Fruit fly (Drosophila melanogaster) whole organism, embryonic: ENCODE data around the gene RpL23A.

Experiments
- Atf-2 ChIP-seq: fragments of 200-800 bp; sonication (Bioruptor generic); optimal IDR thresholded peaks from 2 replicates; lab custom pipeline; 2016; ENCODE audit warnings: missing biosample characterization, missing genetic modification characterization
- CG10321 ChIP-seq: fragments of 200-800 bp; sonication (Bioruptor generic); IDR thresholded peaks from 2 replicates; pipeline ENCODE4 v1.3.6; 2022; ENCODE audit warnings: missing biosample characterization, missing genetic modification characterization
- CG11504 ChIP-seq: fragments of 200-800 bp; sonication (Bioruptor generic); optimal IDR thresholded peaks from 3 replicates; lab custom pipeline; 2019; ENCODE audit warnings: missing biosample characterization, mild to moderate bottlenecking, missing genetic modification characterization, moderate library complexity
- CG13894 ChIP-seq: fragments of 200-800 bp; sonication (Bioruptor generic); optimal IDR thresholded peaks from 3 replicates; lab custom pipeline; 2018; ENCODE audit warnings: missing biosample characterization, mild to moderate bottlenecking, missing genetic modification characterization, moderate library complexity
- CG14014 ChIP-seq: fragments of 200-800 bp; sonication (Bioruptor generic); IDR thresholded peaks from 2 replicates; pipeline ENCODE4 v1.3.6; 2022; ENCODE audit warnings: missing biosample characterization, missing genetic modification characterization
- CG14050 ChIP-seq: fragments of 200-800 bp; sonication (Bioruptor generic); IDR thresholded peaks from 3 replicates; pipeline ENCODE4 v1.3.6; 2022; ENCODE audit warnings: missing biosample characterization, missing genetic modification characterization
- CG14667 ChIP-seq: fragments of 200-800 bp; sonication (Bioruptor generic); IDR thresholded peaks from 2 replicates; pipeline ENCODE4 v1.3.6; 2022; ENCODE audit warnings: missing biosample characterization, missing genetic modification characterization
- CG15601 ChIP-seq: fragments of 200-800 bp; sonication (Bioruptor generic); optimal IDR thresholded peaks from 3 replicates; lab custom pipeline; 2019; ENCODE audit warnings: missing biosample characterization, mild to moderate bottlenecking, missing genetic modification characterization, moderate library complexity
- CG18764 ChIP-seq: fragments of 200-800 bp; sonication (Bioruptor generic); optimal IDR thresholded peaks from 3 replicates; lab custom pipeline; 2016; ENCODE audit warnings: missing biosample characterization, missing genetic modification characterization
- CG4617 ChIP-seq: fragments of 200-800 bp; sonication (Bioruptor generic); optimal IDR thresholded peaks from 3 replicates; lab custom pipeline; 2016; ENCODE audit warnings: missing biosample characterization, missing genetic modification characterization, borderline replicate concordance
- CG4707 ChIP-seq: fragments of 200-800 bp; sonication (Bioruptor generic); optimal IDR thresholded peaks from 2 replicates; lab custom pipeline; 2018; ENCODE audit warnings: missing biosample characterization, mild to moderate bottlenecking, missing genetic modification characterization, moderate library complexity
- CG4854 ChIP-seq: fragments of 200-800 bp; sonication (Bioruptor generic); optimal IDR thresholded peaks from 2 replicates; lab custom pipeline; 2016; ENCODE audit warnings: missing biosample characterization, missing genetic modification characterization, inconsistent platforms
- D ChIP-seq, 2 experiments: fragments of 200-800 bp in 1 of 2; fragments of >200 bp in 1 of 2; sonication (Bioruptor generic) in 1 of 2; optimal IDR thresholded peaks; 2 replicates in 1 of 2; 3 replicates in 1 of 2; lab custom pipeline; 2017; ENCODE audit warnings: mild to moderate bottlenecking in 1 of 2, missing biosample characterization in 1 of 2, missing genetic modification characterization in 1 of 2, missing genetic modification reagents in 1 of 2
- D19A ChIP-seq: fragments of 200-800 bp; optimal IDR thresholded peaks from 3 replicates; lab custom pipeline; 2019; ENCODE audit warnings: missing biosample characterization, mild to moderate bottlenecking, missing genetic modification characterization, moderate library complexity
- Deaf1 ChIP-seq: fragments of 200-800 bp; optimal IDR thresholded peaks from 3 replicates; lab custom pipeline; 2019; ENCODE audit warnings: missing biosample characterization, mild to moderate bottlenecking, missing genetic modification characterization, moderate library complexity
- ERR ChIP-seq: fragments of 200-800 bp; sonication (Bioruptor generic); optimal IDR thresholded peaks from 2 replicates; lab custom pipeline; 2016; ENCODE audit warnings: missing biosample characterization, missing genetic modification characterization
- Hmx ChIP-seq: fragments of 200-800 bp; sonication (Bioruptor generic); optimal IDR thresholded peaks from 2 replicates; lab custom pipeline; 2016; ENCODE audit warnings: missing biosample characterization, missing genetic modification characterization
- Hr3 ChIP-seq: fragments of 200-800 bp; sonication (Bioruptor generic); optimal IDR thresholded peaks from 3 replicates; lab custom pipeline; 2016; ENCODE audit warnings: missing biosample characterization, missing genetic modification characterization
- Hsf ChIP-seq: fragments of 200-800 bp; sonication (Bioruptor generic); optimal IDR thresholded peaks from 3 replicates; lab custom pipeline; 2016; ENCODE audit warnings: missing biosample characterization, missing genetic modification characterization
- Mes4 ChIP-seq: fragments of 200-800 bp; sonication (Bioruptor generic); optimal IDR thresholded peaks from 2 replicates; lab custom pipeline; 2016; ENCODE audit warnings: missing biosample characterization, missing genetic modification characterization
- Mrtf ChIP-seq: fragments of 200-800 bp; sonication (Bioruptor generic); IDR thresholded peaks from 3 replicates; pipeline ENCODE4 v1.3.6; 2022; ENCODE audit warnings: missing biosample characterization, missing genetic modification characterization
- NC2α ChIP-seq: fragments of 200-800 bp; sonication (Bioruptor generic); optimal IDR thresholded peaks from 2 replicates; lab custom pipeline; 2016; ENCODE audit warnings: missing biosample characterization, missing genetic modification characterization
- PHDP ChIP-seq: fragments of 200-800 bp; sonication (Bioruptor generic); optimal IDR thresholded peaks from 3 replicates; lab custom pipeline; 2018; ENCODE audit warnings: missing biosample characterization, mild to moderate bottlenecking, missing genetic modification characterization, moderate library complexity
- Tbp ChIP-seq: fragments of >200 bp; optimal IDR thresholded peaks from 2 replicates; lab custom pipeline; 2018; ENCODE audit warnings: missing biosample characterization, missing genetic modification characterization
- Trl ChIP-seq, 3 experiments: fragments of >200 bp in 2 of 3; fragments of 200-800 bp in 1 of 3; sonication (Bioruptor generic) in 1 of 3; optimal IDR thresholded peaks; 2 replicates in 1 of 3; 3 replicates in 2 of 3; lab custom pipeline; 2016 to 2017; ENCODE audit warnings: missing biosample characterization in 1 of 3, missing genetic modification characterization in 1 of 3
- Usf ChIP-seq: fragments of 200-800 bp; sonication (Bioruptor generic); optimal IDR thresholded peaks from 2 replicates; lab custom pipeline; 2017; ENCODE audit warnings: missing genotype, missing biosample characterization, missing genetic modification characterization
- az2 ChIP-seq: fragments of 200-800 bp; sonication (Bioruptor generic); optimal IDR thresholded peaks from 3 replicates; lab custom pipeline; 2016; ENCODE audit warnings: missing biosample characterization, missing genetic modification characterization
- chn ChIP-seq: fragments of 200-800 bp; sonication (Bioruptor generic); optimal IDR thresholded peaks from 2 replicates; lab custom pipeline; 2016; ENCODE audit warnings: missing biosample characterization, missing genetic modification characterization
- ci ChIP-seq: fragments of 200-800 bp; sonication (Bioruptor generic); IDR thresholded peaks from 3 replicates; pipeline ENCODE4 v1.3.6; 2022; ENCODE audit warnings: missing biosample characterization, missing genetic modification characterization
- ewg ChIP-seq: fragments of 200-800 bp; sonication (Bioruptor generic); optimal IDR thresholded peaks from 3 replicates; lab custom pipeline; 2017; ENCODE audit warnings: mild to moderate bottlenecking, missing biosample characterization, missing genetic modification reagents, missing genetic modification characterization
- gem ChIP-seq: fragments of 200-800 bp; sonication (Bioruptor generic); optimal IDR thresholded peaks from 2 replicates; lab custom pipeline; 2019; ENCODE audit warnings: missing biosample characterization, mild to moderate bottlenecking, missing genetic modification characterization, moderate library complexity
- lov ChIP-seq, 2 experiments: fragments of 200-800 bp in 1 of 2; fragments of >200 bp in 1 of 2; sonication (Bioruptor generic) in 1 of 2; IDR thresholded peaks in 1 of 2; optimal IDR thresholded peaks in 1 of 2; 2 replicates in 1 of 2; 3 replicates in 1 of 2; pipeline versions ENCODE4 v1.3.6 to Lab custom; 2017 to 2022; ENCODE audit warnings: missing biosample characterization in 1 of 2, missing genetic modification characterization in 1 of 2
- nau ChIP-seq: fragments of 200-800 bp; sonication (Bioruptor generic); optimal IDR thresholded peaks from 3 replicates; lab custom pipeline; 2017; ENCODE audit warnings: missing biosample characterization, mild to moderate bottlenecking, missing genetic modification characterization, missing genetic modification reagents
- nerfin-1 ChIP-seq: fragments of 200-800 bp; sonication (Bioruptor generic); optimal IDR thresholded peaks from 3 replicates; lab custom pipeline; 2019; ENCODE audit warnings: missing biosample characterization, mild to moderate bottlenecking, missing genetic modification characterization, moderate library complexity
- pfk ChIP-seq: fragments of 200-800 bp; sonication (Bioruptor generic); optimal IDR thresholded peaks from 2 replicates; lab custom pipeline; 2018; ENCODE audit warnings: missing biosample characterization, mild to moderate bottlenecking, missing genetic modification characterization, moderate library complexity
- rib ChIP-seq: fragments of 200-800 bp; sonication (Bioruptor generic); IDR thresholded peaks from 2 replicates; pipeline ENCODE4 v1.3.6; 2022; ENCODE audit warnings: missing biosample characterization, missing genetic modification characterization
- sd ChIP-seq: fragments of 200-800 bp; sonication (Bioruptor generic); optimal IDR thresholded peaks from 3 replicates; lab custom pipeline; 2018; ENCODE audit warnings: missing biosample characterization, mild to moderate bottlenecking, missing genetic modification characterization, moderate library complexity
- slbo ChIP-seq: fragments of 200-800 bp; sonication (Bioruptor generic); IDR thresholded peaks from 2 replicates; pipeline ENCODE4 v1.3.6; 2022; ENCODE audit warnings: missing biosample characterization, missing genetic modification characterization
- sr ChIP-seq: fragments of 200-800 bp; sonication (Bioruptor generic); IDR thresholded peaks from 3 replicates; pipeline ENCODE4 v1.3.6; 2022; ENCODE audit warnings: missing biosample characterization, missing genetic modification characterization
- ssp ChIP-seq: fragments of 200-800 bp; sonication (Bioruptor generic); IDR thresholded peaks from 2 replicates; pipeline ENCODE4 v1.3.6; 2022; ENCODE audit warnings: missing biosample characterization, missing genetic modification characterization
- ttk ChIP-seq: fragments of 200-800 bp; sonication (Bioruptor generic); IDR thresholded peaks from 2 replicates; pipeline ENCODE4 v2.1.2; 2022; ENCODE audit warnings: missing biosample characterization, missing genetic modification characterization
- usp ChIP-seq: fragments of >200 bp; optimal IDR thresholded peaks from 2 replicates; lab custom pipeline; 2017; ENCODE audit warnings: missing biosample characterization, missing genetic modification characterization
- zfh1 ChIP-seq: fragments of 200-800 bp; sonication (Bioruptor generic); IDR thresholded peaks from 3 replicates; pipeline ENCODE4 v1.3.6; 2022; ENCODE audit warnings: missing biosample characterization, missing genetic modification characterization

The RpL23A gene

dm6 chr3L:1688569-1688968 lies 20.1 kb upstream of the RpL23A start:
- no peak for TF ChIP-seq CG15601 (tag; lab: Kevin White, UChicago)
- TF ChIP-seq pfk (GFP tag; lab: Kevin White, UChicago), result no peak
- no peak for TF ChIP-seq nerfin-1 (tag; lab: Kevin White, UChicago)
- TF ChIP-seq usp (GFP tag; lab: Kevin White, UChicago), result no peak
- no peak for TF ChIP-seq CG14667 (GFP tag; lab: Robert Waterston, UW)
- TF ChIP-seq rib (GFP tag; lab: Robert Waterston, UW), result peak; percentile 41; the same call in 1 of the 2 replicates
- no peak for TF ChIP-seq CG4617 (GFP tag; lab: Kevin White, UChicago)
- TF ChIP-seq CG14014, result no peak
- TF ChIP-seq CG4854 (GFP tag; lab: Kevin White, UChicago), result no peak
- 0 out of 3 replicates have a peak, but pooled peaks have one; percentile 23 for TF ChIP-seq zfh1 (GFP tag; lab: Robert Waterston, UW)
- TF ChIP-seq Atf-2 (GFP tag; lab: Kevin White, UChicago), result no peak
- 0 out of 2 replicates have a peak, but pooled peaks have one; percentile 14 for TF ChIP-seq slbo
- no peak for TF ChIP-seq Tbp
- no peak for TF ChIP-seq D (optimal IDR thresholded peaks at IDR 0.05; lab: Kevin White, UChicago)
- no peak for TF ChIP-seq D (GFP tag; optimal IDR thresholded peaks at IDR 0.05; lab: Kevin White, UChicago)
- no peak for TF ChIP-seq ssp (GFP tag; lab: Robert Waterston, UW)
- TF ChIP-seq gem (tag; lab: Kevin White, UChicago), result no peak
- no peak for TF ChIP-seq Mrtf
- TF ChIP-seq ttk, result no peak
- no peak for TF ChIP-seq lov (optimal IDR thresholded peaks at IDR 0.05; lab: Kevin White, UChicago)
- no peak for TF ChIP-seq lov (GFP tag; IDR thresholded peaks at IDR 0.05; lab: Robert Waterston, UW)
- no peak for TF ChIP-seq Trl (optimal IDR thresholded peaks at IDR 0.05; lab: Kevin White, UChicago)
- no peak for TF ChIP-seq Trl (GFP tag; optimal IDR thresholded peaks at IDR 0.05; lab: Kevin White, UChicago)
- no peak for TF ChIP-seq sd
- TF ChIP-seq CG14050, result no peak
- TF ChIP-seq NC2α (GFP tag; lab: Kevin White, UChicago), result no peak
- no peak for TF ChIP-seq CG4707 (GFP tag; lab: Kevin White, UChicago)
- TF ChIP-seq nau, result no peak
- TF ChIP-seq CG11504 (tag; lab: Kevin White, UChicago), result peak; percentile 97
- no peak for TF ChIP-seq Hsf
- no peak for TF ChIP-seq chn (GFP tag; lab: Kevin White, UChicago)
- TF ChIP-seq Deaf1, result peak; percentile 92
- no peak for TF ChIP-seq Usf (GFP tag; lab: Kevin White, UChicago)
- TF ChIP-seq CG13894 (tag; lab: Kevin White, UChicago), result peak; percentile 54
- no peak for TF ChIP-seq Hr3 (GFP tag; lab: Kevin White, UChicago)
- no peak for TF ChIP-seq Hmx (GFP tag; lab: Kevin White, UChicago)
- TF ChIP-seq ERR (GFP tag; lab: Kevin White, UChicago), result no peak
- TF ChIP-seq ci, result 0 out of 3 replicates have a peak, but pooled peaks have one; percentile 34
- no peak for TF ChIP-seq PHDP (tag; lab: Kevin White, UChicago)
- TF ChIP-seq CG10321 (GFP tag; lab: Robert Waterston, UW), result no peak
- no peak for TF ChIP-seq Mes4 (GFP tag; lab: Kevin White, UChicago)
- TF ChIP-seq sr (GFP tag; lab: Robert Waterston, UW), result no peak
- TF ChIP-seq ewg (GFP tag; lab: Kevin White, UChicago), result no peak
- no peak for TF ChIP-seq CG18764

dm6 chr3L:1688161-1688560 lies 19.7 kb upstream of the RpL23A start:
- TF ChIP-seq az2, result no peak
- TF ChIP-seq D19A, result peak; percentile 66
